Worm (Caenorhabditis elegans): Measurements from ENCODE around the gene mut-15.
A peak's percentile ranks its signal among the peaks of the same experiment; 100 is the strongest.

mut-15 gene

DNA sequence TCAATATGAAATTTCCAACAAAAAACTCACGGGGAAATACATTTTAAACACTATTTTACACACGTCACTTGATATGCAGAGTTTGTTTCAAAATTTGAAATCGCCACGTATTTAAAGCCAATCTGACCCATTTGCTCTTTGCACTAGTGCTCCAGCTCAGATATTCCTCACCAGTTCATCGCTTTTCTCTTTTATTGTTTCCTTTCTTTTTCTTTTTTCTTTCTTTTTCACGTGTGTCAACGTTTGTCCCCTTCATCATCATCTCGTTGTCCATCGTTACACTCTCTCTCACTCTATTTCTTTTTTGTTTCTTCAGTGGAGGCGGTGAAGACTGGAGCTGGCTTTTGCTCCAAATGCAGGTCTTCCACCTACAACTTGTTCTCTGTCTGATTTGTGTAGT, 17.8 kb upstream of the mut-15 start, which contains the start of gene F02D8.4:
Gene F02D8.4, plus strand, starts transcription at position 301 of the 400 bp plus-strand sequence.
- TF ChIP-seq lsy-12 (tag; optimal IDR thresholded peaks at IDR 0.05): no peak
- no peak for TF ChIP-seq ceh-28 (tag; optimal IDR thresholded peaks at IDR 0.05)
- TF ChIP-seq R02D3.7 (tag; optimal IDR thresholded peaks at IDR 0.05): no peak
- no peak for TF ChIP-seq aly-2 (tag; optimal IDR thresholded peaks at IDR 0.05)
- TF ChIP-seq pqm-1 (tag; optimal IDR thresholded peaks at IDR 0.05): no peak
- no peak for TF ChIP-seq ama-1 (optimal IDR thresholded peaks at IDR 0.05)
- TF ChIP-seq nfya-1 (tag; optimal IDR thresholded peaks at IDR 0.05; ENCODE audit: insufficient read depth): no peak

DNA sequence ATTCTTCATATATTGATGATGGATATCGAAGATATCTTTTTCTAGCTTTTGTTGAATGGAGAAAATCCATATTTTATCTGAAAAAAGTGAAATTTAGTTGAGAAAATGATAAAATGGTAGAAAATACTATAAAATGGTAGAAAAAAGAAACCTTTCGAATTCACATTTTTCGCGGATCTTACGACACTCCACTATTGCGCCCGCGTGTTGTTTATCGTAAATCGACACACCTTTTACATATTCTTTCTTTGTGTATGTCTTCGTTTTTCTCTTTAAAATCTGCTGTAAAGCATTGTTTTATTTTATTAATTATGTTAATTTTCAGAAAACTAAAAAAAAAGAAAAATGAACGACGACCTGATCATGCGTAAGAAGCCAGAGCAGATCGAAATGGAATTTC, 11.5 kb upstream of the mut-15 start, which contains the start of the genes cdt-2 and T01C3.2:
Gene cdt-2, minus strand, starts transcription at position 284 of the 400 bp plus-strand sequence.
Gene T01C3.2, plus strand, starts transcription at position 326 of the 400 bp plus-strand sequence.
- no peak for TF ChIP-seq ceh-16 (tag; optimal IDR thresholded peaks at IDR 0.05)
- TF ChIP-seq zag-1 (tag; optimal IDR thresholded peaks at IDR 0.05): no peak
- TF ChIP-seq skn-1 (tag; optimal IDR thresholded peaks at IDR 0.05): no peak
- TF ChIP-seq nhr-77 (tag; optimal IDR thresholded peaks at IDR 0.05): no peak
- no peak for TF ChIP-seq lsy-12 (tag; optimal IDR thresholded peaks at IDR 0.05)
- no peak for TF ChIP-seq nhr-11 (tag; optimal IDR thresholded peaks at IDR 0.05)
- no peak for TF ChIP-seq unc-62 (GFP tag; optimal IDR thresholded peaks at IDR 0.05)
- TF ChIP-seq daf-12 (tag; optimal IDR thresholded peaks at IDR 0.05): no peak
- no peak for TF ChIP-seq ceh-28 (tag; optimal IDR thresholded peaks at IDR 0.05)
- TF ChIP-seq elt-2 (tag; optimal IDR thresholded peaks at IDR 0.05): no peak
- TF ChIP-seq elt-3 (tag; optimal IDR thresholded peaks at IDR 0.05): no peak
- TF ChIP-seq nhr-76 (tag; optimal IDR thresholded peaks at IDR 0.05): no peak
- TF ChIP-seq ceh-82 (tag; optimal IDR thresholded peaks at IDR 0.05): no peak
- TF ChIP-seq ztf-4 (tag; optimal IDR thresholded peaks at IDR 0.05): no peak
- TF ChIP-seq mml-1 (tag; optimal IDR thresholded peaks at IDR 0.05): no peak
- no peak for TF ChIP-seq nhr-67 (tag; optimal IDR thresholded peaks at IDR 0.05)
- no peak for TF ChIP-seq unc-39 (tag; optimal IDR thresholded peaks at IDR 0.05)
- peak; percentile 71 for TF ChIP-seq pha-4 (tag; optimal IDR thresholded peaks at IDR 0.05)
- TF ChIP-seq egl-5 (tag; optimal IDR thresholded peaks at IDR 0.05): no peak
- TF ChIP-seq snpc-4 (tag; optimal IDR thresholded peaks at IDR 0.05): no peak
- TF ChIP-seq elt-1 (tag; optimal IDR thresholded peaks at IDR 0.05): no peak
- no peak for TF ChIP-seq hmg-11 (tag; optimal IDR thresholded peaks at IDR 0.05)
- no peak for TF ChIP-seq eor-1 (tag; optimal IDR thresholded peaks at IDR 0.05)
- peak; percentile 91 for TF ChIP-seq R02D3.7 (tag; optimal IDR thresholded peaks at IDR 0.05)
- no peak for TF ChIP-seq egl-27 (tag; optimal IDR thresholded peaks at IDR 0.05)
- no peak for TF ChIP-seq nfya-1 (tag; optimal IDR thresholded peaks at IDR 0.05; ENCODE audit: insufficient read depth)
- no peak for TF ChIP-seq fos-1 (tag; optimal IDR thresholded peaks at IDR 0.05)
- no peak for TF ChIP-seq aly-2 (tag; optimal IDR thresholded peaks at IDR 0.05)
- peak; percentile 10 for TF ChIP-seq nhr-23 (tag; optimal IDR thresholded peaks at IDR 0.05)
- TF ChIP-seq lin-15B (tag; optimal IDR thresholded peaks at IDR 0.05): peak; percentile 62
- TF ChIP-seq nhr-12 (tag; optimal IDR thresholded peaks at IDR 0.05): no peak
- no peak for TF ChIP-seq ama-1 (optimal IDR thresholded peaks at IDR 0.05)
- no peak for TF ChIP-seq nhr-43 (tag; optimal IDR thresholded peaks at IDR 0.05; ENCODE audit: poor library complexity, severe bottlenecking)
- no peak for TF ChIP-seq nhr-237 (tag; optimal IDR thresholded peaks at IDR 0.05)

DNA sequence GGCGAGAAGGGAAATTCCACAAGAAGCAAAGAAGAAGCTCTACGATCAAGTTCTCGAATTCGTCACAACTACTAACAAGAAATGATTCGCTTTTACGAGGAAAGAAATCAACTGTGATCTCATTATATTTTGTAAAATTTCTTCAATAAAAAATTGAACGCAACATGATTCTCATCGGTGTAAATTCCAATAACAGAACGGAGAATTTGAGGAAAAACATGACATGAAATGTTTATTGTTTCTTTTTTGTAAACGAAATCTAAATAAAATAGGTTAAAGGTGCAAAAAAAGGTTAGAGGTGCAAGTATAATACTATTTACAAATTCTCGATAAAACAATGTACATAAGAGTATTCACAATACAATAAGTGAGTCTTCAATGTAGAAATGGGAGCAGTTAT, 10.9 kb upstream of the mut-15 start:
- TF ChIP-seq zag-1 (tag; optimal IDR thresholded peaks at IDR 0.05) (no peak), ama-1 (optimal IDR thresholded peaks at IDR 0.05) (no peak), lin-39 (tag; optimal IDR thresholded peaks at IDR 0.05) (no peak), nhr-237 (tag; optimal IDR thresholded peaks at IDR 0.05) (no peak), nhr-43 (tag; optimal IDR thresholded peaks at IDR 0.05; ENCODE audit: poor library complexity, severe bottlenecking) (no peak), lin-15B (tag; optimal IDR thresholded peaks at IDR 0.05) (no peak), nhr-12 (tag; optimal IDR thresholded peaks at IDR 0.05) (no peak), ceh-28 (tag; optimal IDR thresholded peaks at IDR 0.05) (no peak)

DNA sequence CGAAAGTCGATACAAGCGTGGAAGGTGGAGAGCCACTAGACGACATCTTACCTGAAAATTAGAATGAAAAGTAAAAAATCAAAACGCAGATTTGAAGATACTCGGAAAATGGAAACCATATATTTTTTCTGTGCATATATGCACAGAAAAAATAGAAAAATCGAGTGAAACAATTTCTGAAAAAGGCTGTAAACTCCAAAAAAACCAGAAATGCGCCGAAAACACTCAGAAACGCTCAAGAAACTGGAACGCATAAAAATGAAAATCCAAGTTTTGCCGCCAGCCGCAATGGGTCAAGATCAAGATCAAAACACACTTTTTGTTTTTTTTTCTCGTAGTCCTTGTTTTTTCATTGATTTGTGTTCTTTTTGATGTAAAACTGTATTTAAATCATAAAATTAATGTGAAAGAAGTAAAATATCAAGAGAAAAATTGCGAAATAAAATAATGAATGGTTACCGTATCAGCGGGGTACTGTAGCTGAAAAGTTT, 9.7 kb upstream of the mut-15 start, which contains the start of gene T01C3.3:
Gene T01C3.3, minus strand, starts transcription at position 51 of the 491 bp plus-strand sequence.
- TF ChIP-seq lin-15B (tag; optimal IDR thresholded peaks at IDR 0.05) (no peak), daf-12 (tag; optimal IDR thresholded peaks at IDR 0.05) (no peak), unc-62 (GFP tag; optimal IDR thresholded peaks at IDR 0.05) (no peak), fkh-10 (GFP tag; optimal IDR thresholded peaks at IDR 0.05) (no peak), aly-2 (tag; optimal IDR thresholded peaks at IDR 0.05) (no peak), elt-2 (tag; optimal IDR thresholded peaks at IDR 0.05) (no peak), nhr-76 (tag; optimal IDR thresholded peaks at IDR 0.05) (no peak), unc-39 (tag; optimal IDR thresholded peaks at IDR 0.05) (no peak), mdl-1 (tag; optimal IDR thresholded peaks at IDR 0.05) (no peak), snpc-4 (tag; optimal IDR thresholded peaks at IDR 0.05) (no peak), ceh-16 (tag; optimal IDR thresholded peaks at IDR 0.05) (no peak), zag-1 (tag; optimal IDR thresholded peaks at IDR 0.05) (no peak), elt-3 (tag; optimal IDR thresholded peaks at IDR 0.05) (no peak), elt-1 (tag; optimal IDR thresholded peaks at IDR 0.05) (no peak), skn-1 (tag; optimal IDR thresholded peaks at IDR 0.05) (no peak), ama-1 (optimal IDR thresholded peaks at IDR 0.05) (no peak), ceh-28 (tag; optimal IDR thresholded peaks at IDR 0.05) (no peak), nhr-23 (tag; optimal IDR thresholded peaks at IDR 0.05) (no peak)

All from whole organism, L3 larva.